Worm (Caenorhabditis elegans): ENCODE data around the gene Y43F4B.10.

DNA sequence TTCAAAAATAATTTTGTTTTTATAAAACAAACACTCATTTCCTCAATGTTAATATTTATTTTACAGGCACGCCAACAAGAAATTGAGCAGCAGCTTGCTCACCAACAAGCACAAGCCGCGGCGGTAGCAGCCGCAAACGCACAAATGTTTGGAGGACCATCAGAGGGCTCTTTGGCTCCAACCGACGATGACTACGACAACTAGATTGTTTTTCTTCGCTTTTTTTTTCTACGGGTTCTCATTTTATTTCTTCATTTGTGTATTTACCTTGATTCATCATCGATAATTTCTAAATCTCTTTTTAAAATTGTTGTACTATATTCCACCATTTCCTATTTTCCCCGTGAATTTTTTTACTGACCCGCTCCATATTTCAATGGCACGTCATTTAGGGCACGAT lies 29.2 kb downstream of the Y43F4B.10 start, which contains the start of gene ife-1:
- TF ChIP-seq dpl-1 (GFP tag; optimal IDR thresholded peaks at IDR 0.05) (no peak), aha-1 (tag; optimal IDR thresholded peaks at IDR 0.05) (no peak), nhr-20 (tag; optimal IDR thresholded peaks at IDR 0.05) (no peak)
